Fruit fly (Drosophila melanogaster) whole organism, embryonic: ENCODE results near the gene CG10298.

Experiments
- Antp ChIP-seq: fragments of 200-800 bp; sonication (Bioruptor generic); optimal IDR thresholded peaks from 3 replicates; lab custom pipeline; 2016; ENCODE audit warnings: missing biosample characterization, missing genetic modification characterization
- Atf3 ChIP-seq: fragments of 200-800 bp; sonication (Bioruptor generic); optimal IDR thresholded peaks from 3 replicates; lab custom pipeline; 2016; ENCODE audit warnings: missing biosample characterization, missing genetic modification characterization
- Blimp-1 ChIP-seq: fragments of 200-800 bp; sonication (Bioruptor generic); optimal IDR thresholded peaks from 3 replicates; lab custom pipeline; 2018; ENCODE audit warnings: missing biosample characterization, missing genetic modification characterization, mild to moderate bottlenecking, moderate library complexity, missing genetic modification reagents
- BtbVII ChIP-seq: fragments of 200-800 bp; sonication (Bioruptor generic); optimal IDR thresholded peaks from 3 replicates; lab custom pipeline; 2017; ENCODE audit warnings: missing biosample characterization, mild to moderate bottlenecking, missing genetic modification characterization
- CG10565 ChIP-seq: fragments of 200-800 bp; sonication (Bioruptor generic); optimal IDR thresholded peaks from 3 replicates; lab custom pipeline; 2016; ENCODE audit warnings: missing biosample characterization, mild to moderate bottlenecking, missing genetic modification characterization
- CG11504 ChIP-seq: fragments of 200-800 bp; sonication (Bioruptor generic); optimal IDR thresholded peaks from 3 replicates; lab custom pipeline; 2019; ENCODE audit warnings: missing biosample characterization, mild to moderate bottlenecking, missing genetic modification characterization, moderate library complexity
- CG11560 ChIP-seq: fragments of 200-800 bp; sonication (Bioruptor generic); IDR thresholded peaks from 3 replicates; pipeline ENCODE4 v1.3.6; 2022; ENCODE audit warnings: missing biosample characterization, missing genetic modification characterization
- CG11723 ChIP-seq: fragments of 200-800 bp; sonication (Bioruptor generic); optimal IDR thresholded peaks from 2 replicates; lab custom pipeline; 2017; ENCODE audit warnings: missing biosample characterization, mild to moderate bottlenecking, missing genetic modification characterization
- CG14050 ChIP-seq: fragments of 200-800 bp; sonication (Bioruptor generic); IDR thresholded peaks from 3 replicates; pipeline ENCODE4 v1.3.6; 2022; ENCODE audit warnings: missing biosample characterization, missing genetic modification characterization
- CG17186 ChIP-seq: fragments of 200-800 bp; sonication (Bioruptor generic); optimal IDR thresholded peaks from 3 replicates; lab custom pipeline; 2017; ENCODE audit warnings: missing biosample characterization, missing genetic modification reagents, missing genetic modification characterization
- CG2120 ChIP-seq: fragments of 200-800 bp; sonication (Bioruptor generic); optimal IDR thresholded peaks from 3 replicates; lab custom pipeline; 2016; ENCODE audit warnings: missing biosample characterization, missing genetic modification characterization
- CG2202 ChIP-seq: fragments of 200-800 bp; sonication (Bioruptor generic); optimal IDR thresholded peaks from 2 replicates; lab custom pipeline; 2018; ENCODE audit warnings: missing biosample characterization, mild to moderate bottlenecking, missing genetic modification characterization
- CG32772 ChIP-seq: fragments of 200-800 bp; sonication (Bioruptor generic); IDR thresholded peaks from 2 replicates; pipeline ENCODE4 v1.3.6; 2022; ENCODE audit warnings: missing biosample characterization, missing genetic modification characterization
- CG5953 ChIP-seq: fragments of 200-800 bp; sonication (Bioruptor generic); IDR thresholded peaks from 2 replicates; pipeline ENCODE4 v1.3.6; 2022; ENCODE audit warnings: missing biosample characterization, missing genetic modification characterization
- CG7963 ChIP-seq: fragments of 200-800 bp; sonication (Bioruptor generic); IDR thresholded peaks from 3 replicates; pipeline ENCODE4 v1.3.6; 2022; ENCODE audit warnings: missing biosample characterization, missing genetic modification characterization; ENCODE audit not compliant: partially characterized antibody
- CG8281 ChIP-seq: fragments of 200-800 bp; sonication (Bioruptor generic); optimal IDR thresholded peaks from 2 replicates; lab custom pipeline; 2018; ENCODE audit warnings: missing biosample characterization, mild to moderate bottlenecking, missing genetic modification characterization, moderate library complexity
- CG8944 ChIP-seq: fragments of 200-800 bp; sonication (Bioruptor generic); optimal IDR thresholded peaks from 3 replicates; lab custom pipeline; 2016; ENCODE audit warnings: missing biosample characterization, missing genetic modification characterization
- Dip2 ChIP-seq: fragments of 200-800 bp; sonication (Bioruptor generic); IDR thresholded peaks from 2 replicates; pipeline ENCODE4 v1.3.6; 2022; ENCODE audit warnings: missing biosample characterization, missing genetic modification characterization
- Elba2 ChIP-seq: fragments of 200-800 bp; sonication (Bioruptor generic); optimal IDR thresholded peaks from 3 replicates; lab custom pipeline; 2016; ENCODE audit warnings: missing biosample characterization, missing genetic modification characterization
- H2.0 ChIP-seq: fragments of 200-800 bp; sonication (Bioruptor generic); IDR thresholded peaks from 2 replicates; pipeline ENCODE4 v1.3.6; 2022; ENCODE audit warnings: missing biosample characterization, missing genetic modification characterization
- HHEX ChIP-seq: fragments of 200-800 bp; sonication (Bioruptor generic); optimal IDR thresholded peaks from 3 replicates; lab custom pipeline; 2017; ENCODE audit warnings: missing biosample characterization, mild to moderate bottlenecking, missing genetic modification characterization, missing genetic modification reagents
- HLHmδ ChIP-seq: fragments of 200-800 bp; sonication (Bioruptor generic); optimal IDR thresholded peaks from 2 replicates; lab custom pipeline; 2018; ENCODE audit warnings: missing biosample characterization, mild to moderate bottlenecking, missing genetic modification characterization, moderate library complexity
- Ptx1 ChIP-seq: fragments of 200-800 bp; sonication (Bioruptor generic); IDR thresholded peaks from 2 replicates; pipeline ENCODE4 v1.3.6; 2022; ENCODE audit warnings: missing biosample characterization, missing genetic modification characterization
- Side ChIP-seq: fragments of 200-800 bp; sonication (Bioruptor generic); optimal IDR thresholded peaks from 2 replicates; lab custom pipeline; 2016; ENCODE audit warnings: missing biosample characterization, missing genetic modification characterization
- Sox102F ChIP-seq: fragments of 200-800 bp; sonication (Bioruptor generic); optimal IDR thresholded peaks from 2 replicates; lab custom pipeline; 2018; ENCODE audit warnings: missing biosample characterization, mild to moderate bottlenecking, missing genetic modification characterization, moderate library complexity
- Taf1 ChIP-seq: fragments of 200-800 bp; sonication (Bioruptor generic); IDR thresholded peaks from 2 replicates; pipeline ENCODE4 v1.3.6; 2022; ENCODE audit warnings: missing biosample characterization, missing genetic modification characterization
- Trl ChIP-seq, 3 experiments: fragments of >200 bp in 2 of 3; fragments of 200-800 bp in 1 of 3; sonication (Bioruptor generic) in 1 of 3; optimal IDR thresholded peaks; 2 replicates in 1 of 3; 3 replicates in 2 of 3; lab custom pipeline; 2016 to 2017; ENCODE audit warnings: missing biosample characterization in 1 of 3, missing genetic modification characterization in 1 of 3
- abd-A ChIP-seq: fragments of 200-800 bp; sonication (Bioruptor generic); optimal IDR thresholded peaks from 3 replicates; lab custom pipeline; 2019; ENCODE audit warnings: missing biosample characterization, mild to moderate bottlenecking, missing genetic modification characterization, moderate library complexity
- ato ChIP-seq: fragments of 200-800 bp; sonication (Bioruptor generic); IDR thresholded peaks from 2 replicates; pipeline ENCODE4 v1.3.6; 2022; ENCODE audit warnings: missing biosample characterization, missing genetic modification characterization; ENCODE audit not compliant: partially characterized antibody
- chinmo ChIP-seq: fragments of 200-800 bp; sonication (Bioruptor generic); IDR thresholded peaks from 4 replicates; pipeline ENCODE4 v1.3.6; 2022; ENCODE audit warnings: missing biosample characterization, missing genetic modification characterization; ENCODE audit not compliant: partially characterized antibody
- chn ChIP-seq: fragments of 200-800 bp; sonication (Bioruptor generic); optimal IDR thresholded peaks from 2 replicates; lab custom pipeline; 2016; ENCODE audit warnings: missing biosample characterization, missing genetic modification characterization
- ci ChIP-seq: fragments of 200-800 bp; sonication (Bioruptor generic); IDR thresholded peaks from 3 replicates; pipeline ENCODE4 v1.3.6; 2022; ENCODE audit warnings: missing biosample characterization, missing genetic modification characterization
- croc ChIP-seq: fragments of 200-800 bp; sonication (Bioruptor generic); conservative IDR thresholded peaks from 3 replicates; pipeline ENCODE4 v1.3.6; 2022; ENCODE audit warnings: missing biosample characterization, missing genetic modification characterization
- crol ChIP-seq: fragments of 200-800 bp; sonication (Bioruptor generic); IDR thresholded peaks from 2 replicates; pipeline ENCODE4 v1.3.6; 2022; ENCODE audit warnings: missing biosample characterization, missing genetic modification characterization
- grn ChIP-seq: fragments of 200-800 bp; sonication (Bioruptor generic); optimal IDR thresholded peaks from 3 replicates; lab custom pipeline; 2017; ENCODE audit warnings: missing biosample characterization, missing genetic modification characterization
- h ChIP-seq: fragments of >200 bp; optimal IDR thresholded peaks from 2 replicates; lab custom pipeline; 2017
- kni ChIP-seq: fragments of 200-800 bp; sonication (Bioruptor generic); optimal IDR thresholded peaks from 3 replicates; lab custom pipeline; 2017; ENCODE audit warnings: mild to moderate bottlenecking, missing biosample characterization, missing genetic modification reagents, missing genetic modification characterization
- org-1 ChIP-seq: fragments of 200-800 bp; sonication (Bioruptor generic); optimal IDR thresholded peaks from 2 replicates; lab custom pipeline; 2017; ENCODE audit warnings: missing biosample characterization, missing genetic modification characterization
- pan ChIP-seq, 4 experiments: fragments of >200 bp in 3 of 4; fragments of 200-800 bp in 1 of 4; sonication (Bioruptor generic) in 1 of 4; optimal IDR thresholded peaks in 3 of 4; IDR thresholded peaks in 1 of 4; 2 replicates each; pipeline versions ENCODE4 v1.3.6 to Lab custom; 2017 to 2022; ENCODE audit warnings: missing biosample characterization in 2 of 4, missing genetic modification characterization in 2 of 4, mixed read lengths in 1 of 4
- pho ChIP-seq: fragments of 200-800 bp; sonication (Bioruptor generic); optimal IDR thresholded peaks from 2 replicates; lab custom pipeline; 2016; ENCODE audit warnings: missing biosample characterization, missing genetic modification characterization
- run ChIP-seq: fragments of 200-800 bp; sonication (Bioruptor generic); optimal IDR thresholded peaks from 3 replicates; lab custom pipeline; 2018; ENCODE audit warnings: missing biosample characterization, mild to moderate bottlenecking, missing genetic modification characterization
- sd ChIP-seq: fragments of 200-800 bp; sonication (Bioruptor generic); optimal IDR thresholded peaks from 3 replicates; lab custom pipeline; 2018; ENCODE audit warnings: missing biosample characterization, mild to moderate bottlenecking, missing genetic modification characterization, moderate library complexity
- shn ChIP-seq: fragments of 200-800 bp; sonication (Bioruptor generic); optimal IDR thresholded peaks from 3 replicates; lab custom pipeline; 2016; ENCODE audit warnings: missing biosample characterization, missing genetic modification characterization
- sna ChIP-seq: fragments of 200-800 bp; sonication (Bioruptor generic); IDR thresholded peaks from 2 replicates; pipeline ENCODE4 v1.3.6; 2022; ENCODE audit warnings: missing biosample characterization, missing genetic modification characterization; ENCODE audit not compliant: partially characterized antibody
- sr ChIP-seq: fragments of 200-800 bp; sonication (Bioruptor generic); IDR thresholded peaks from 3 replicates; pipeline ENCODE4 v1.3.6; 2022; ENCODE audit warnings: missing biosample characterization, missing genetic modification characterization
- tap ChIP-seq: fragments of 200-800 bp; optimal IDR thresholded peaks from 3 replicates; lab custom pipeline; 2019; ENCODE audit warnings: missing biosample characterization, mild to moderate bottlenecking, missing genetic modification characterization, moderate library complexity
- unc-4 ChIP-seq: fragments of 200-800 bp; sonication (Bioruptor generic); IDR thresholded peaks from 2 replicates; pipeline ENCODE4 v1.3.6; 2022; ENCODE audit warnings: missing biosample characterization, missing genetic modification characterization; ENCODE audit not compliant: partially characterized antibody

The CG10298 gene

DNA sequence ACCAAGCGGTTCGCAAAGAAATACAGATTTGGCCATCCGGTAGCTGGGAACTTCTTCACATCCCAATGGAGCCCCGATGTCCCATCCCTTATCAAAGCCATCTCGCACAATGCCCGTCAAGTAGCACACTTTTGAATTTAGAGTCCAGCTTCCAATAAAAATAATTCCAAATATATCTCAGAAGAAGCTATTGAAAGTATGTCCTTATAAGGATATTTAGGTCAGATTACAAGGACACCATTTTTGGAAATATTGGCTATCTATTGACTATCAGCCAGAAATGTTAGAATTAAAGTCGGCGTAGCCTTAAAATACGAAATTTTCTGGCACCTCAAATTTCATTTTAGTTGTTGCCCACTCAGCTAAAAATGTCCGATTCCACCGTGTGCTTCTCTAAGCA is at the start of gene CG10298:
TSS of gene CG10298 (plus strand) at position 301 of the 400 bp plus-strand sequence.
- TF ChIP-seq CG14050 (GFP tag; lab: Robert Waterston, UW) (no peak), croc (GFP tag; lab: Robert Waterston, UW) (no peak), tap (tag; lab: Kevin White, UChicago) (no peak)

DNA sequence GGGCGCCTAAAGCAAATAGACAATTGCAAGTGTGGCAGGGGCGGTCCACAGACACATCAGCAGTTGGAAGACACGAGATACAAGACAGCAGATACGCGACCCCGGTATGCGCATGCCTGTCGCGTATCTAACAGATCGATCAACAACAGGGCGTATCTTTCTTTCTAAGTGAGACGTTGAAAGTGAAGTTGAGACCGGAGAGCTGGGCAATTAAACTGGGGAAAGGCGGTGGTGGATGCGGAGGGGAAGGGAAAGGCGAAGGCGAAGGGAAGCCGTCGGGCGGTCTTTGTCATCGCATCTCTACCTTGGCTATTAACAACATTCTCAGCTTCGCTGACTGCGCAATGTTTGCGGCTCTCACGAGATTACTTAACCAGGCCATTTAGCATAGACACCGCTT is 48.8 kb upstream of the CG10298 start:
- no peak for TF ChIP-seq Taf1 (GFP tag; lab: Robert Waterston, UW)
- TF ChIP-seq sna, result no peak
- no peak for TF ChIP-seq Trl (optimal IDR thresholded peaks at IDR 0.05; lab: Kevin White, UChicago)
- no peak for TF ChIP-seq Trl (GFP tag; optimal IDR thresholded peaks at IDR 0.05; lab: Kevin White, UChicago)
- TF ChIP-seq CG7963 (GFP tag; lab: Robert Waterston, UW), result no peak
- TF ChIP-seq Dip2 (GFP tag; lab: Robert Waterston, UW), result no peak
- TF ChIP-seq org-1 (GFP tag; lab: Kevin White, UChicago), result no peak
- TF ChIP-seq CG8944 (GFP tag; lab: Kevin White, UChicago), result no peak
- no peak for TF ChIP-seq Side (GFP tag; lab: Kevin White, UChicago)
- no peak for TF ChIP-seq unc-4 (GFP tag; lab: Robert Waterston, UW)
- peak; percentile 86 for TF ChIP-seq Blimp-1 (GFP tag; lab: Kevin White, UChicago)
- TF ChIP-seq CG11560 (tag; lab: Robert Waterston, UW), result 0 out of 3 replicates have a peak, but pooled peaks have one; percentile 7
- no peak for TF ChIP-seq sr (GFP tag; lab: Robert Waterston, UW)
- TF ChIP-seq sd (tag; lab: Kevin White, UChicago), result peak; percentile 44
- no peak for TF ChIP-seq Antp
- TF ChIP-seq chn (GFP tag; lab: Kevin White, UChicago), result no peak
- TF ChIP-seq shn, result no peak
- no peak for TF ChIP-seq pan (optimal IDR thresholded peaks at IDR 0.05; lab: Kevin White, UChicago)
- TF ChIP-seq pan (GFP tag; optimal IDR thresholded peaks at IDR 0.05 in 1 of 2, IDR thresholded peaks at IDR 0.05 in 1 of 2), result no peak
- TF ChIP-seq HHEX (GFP tag; lab: Kevin White, UChicago), result no peak
- peak; percentile 57; the same call in 1 of the 2 replicates for TF ChIP-seq crol (GFP tag; lab: Robert Waterston, UW)
- TF ChIP-seq CG2120 (GFP tag; lab: Kevin White, UChicago), result no peak
- TF ChIP-seq CG8281, result no peak
- TF ChIP-seq H2.0, result no peak
- TF ChIP-seq h (lab: Kevin White, UChicago), result no peak
- TF ChIP-seq Ptx1 (GFP tag; lab: Robert Waterston, UW), result no peak
- TF ChIP-seq CG5953 (GFP tag; lab: Robert Waterston, UW), result no peak
- peak; percentile 74 for TF ChIP-seq grn (GFP tag; lab: Kevin White, UChicago)
- peak; percentile 57 for TF ChIP-seq kni
- no peak for TF ChIP-seq BtbVII
- TF ChIP-seq CG2202 (tag; lab: Kevin White, UChicago), result no peak
- no peak for TF ChIP-seq CG17186 (GFP tag; lab: Kevin White, UChicago)

- TF ChIP-seq sd (tag; lab: Kevin White, UChicago) (peak; percentile 72), ci (peak; percentile 47; the same call in 1 of the 3 replicates), abd-A (tag; lab: Kevin White, UChicago) (peak; percentile 16), CG10565 (no peak), pho (GFP tag; lab: Kevin White, UChicago) (no peak), chinmo (GFP tag; lab: Robert Waterston, UW) (0 out of 4 replicates have a peak, but pooled peaks have one; percentile 49), Sox102F (GFP tag; lab: Kevin White, UChicago) (peak; percentile 0), Blimp-1 (GFP tag; lab: Kevin White, UChicago) (peak; percentile 82), kni (peak; percentile 46), CG11504 (tag; lab: Kevin White, UChicago) (peak; percentile 53), CG32772 (GFP tag; lab: Robert Waterston, UW) (no peak), ato (GFP tag; lab: Robert Waterston, UW) (no peak), HLHmδ (GFP tag; lab: Kevin White, UChicago) (no peak), Elba2 (no peak), run (tag; lab: Kevin White, UChicago) (no peak), Atf3 (GFP tag; lab: Kevin White, UChicago) (no peak), CG11723 (no peak)
These were observed 45.6 kb upstream of the CG10298 start for dm6 chr3R:6297164-6297563.
